Worm (Caenorhabditis elegans) whole organism, L4 larva: Measurements from ENCODE around the gene F22B5.5.

Source experiments
- Y75B8A.6 ChIP-seq: fragments of 200-800 bp; sonication (Bioruptor generic); IDR thresholded peaks from 2 replicates; pipeline ENCODE4 v1.3.6; 2022; ENCODE audit warnings: missing genetic modification reagents, missing genetic modification characterization, missing compliant biosample characterization
- ama-1 ChIP-seq: fragments of 150-350 bp; optimal IDR thresholded peaks from 2 replicates; lab custom pipeline; 2014; ENCODE audit warnings: inconsistent platforms, mixed read lengths
- fkh-10 ChIP-seq: fragments of 150-350 bp; optimal IDR thresholded peaks from 2 replicates; lab custom pipeline; 2014; ENCODE audit warnings: missing biosample characterization, missing genetic modification reagents, missing genetic modification characterization
- lin-13 ChIP-seq: fragments of 150-350 bp; optimal IDR thresholded peaks from 2 replicates; lab custom pipeline; 2014; ENCODE audit warnings: missing biosample characterization, missing genetic modification reagents, missing genetic modification characterization
- lin-39 ChIP-seq: fragments of 150-350 bp; optimal IDR thresholded peaks from 2 replicates; lab custom pipeline; 2014; ENCODE audit warnings: missing biosample characterization, missing genetic modification reagents, missing genetic modification characterization
- lsy-2 ChIP-seq, 2 experiments: fragments of 150-350 bp in 1 of 2; sonication (generic microtip) in 1 of 2; optimal IDR thresholded peaks; 2 replicates each; lab custom pipeline; 2014 to 2017; ENCODE audit warnings: missing biosample characterization in 2 of 2, missing genetic modification characterization in 2 of 2
- nhr-10 ChIP-seq: fragments of 150-350 bp; optimal IDR thresholded peaks from 2 replicates; lab custom pipeline; 2014; ENCODE audit warnings: missing biosample characterization, missing genetic modification characterization
- nhr-237 ChIP-seq: sonication (generic microtip); optimal IDR thresholded peaks from 2 replicates; lab custom pipeline; 2017; ENCODE audit warnings: missing biosample characterization, missing genetic modification characterization
- nhr-42 ChIP-seq: fragments of 200-800 bp; sonication (Bioruptor generic); IDR thresholded peaks from 2 replicates; pipeline ENCODE4 v1.3.6; 2022; ENCODE audit warnings: missing genetic modification characterization, missing compliant biosample characterization
- nhr-76 ChIP-seq: fragments of 150-350 bp; optimal IDR thresholded peaks from 2 replicates; lab custom pipeline; 2014; ENCODE audit warnings: missing biosample characterization, missing genetic modification characterization
- unc-62 ChIP-seq, 3 experiments: fragments of 150-350 bp in 1 of 3; sonication (generic microtip); optimal IDR thresholded peaks in 2 of 3; peaks in 1 of 3; 1 replicate in 1 of 3; 2 replicates in 2 of 3; lab custom pipeline; 2014 to 2017; ENCODE audit warnings: missing biosample characterization in 3 of 3, missing genetic modification characterization in 3 of 3, missing genetic modification reagents in 3 of 3, missing genotype in 1 of 3
- vab-7 ChIP-seq: fragments of 200-800 bp; sonication (Bioruptor generic); IDR thresholded peaks from 2 replicates; pipeline ENCODE4 v1.3.6; 2022; ENCODE audit warnings: missing genetic modification reagents, missing genetic modification characterization, missing compliant biosample characterization

- TF ChIP-seq ama-1 (lab: Kevin White, UChicago) = no peak
- TF ChIP-seq nhr-42 = no peak
- TF ChIP-seq lin-13 (GFP tag; lab: Kevin White, UChicago) = no peak
- TF ChIP-seq vab-7 (GFP tag; lab: Robert Waterston, UW) = no peak
- no peak for TF ChIP-seq Y75B8A.6 (GFP tag; lab: Robert Waterston, UW)
- no peak for TF ChIP-seq nhr-76 (tag; lab: Kevin White, UChicago)
- no peak for TF ChIP-seq nhr-10 (tag; lab: Kevin White, UChicago)
- no peak for TF ChIP-seq fkh-10 (GFP tag; lab: Kevin White, UChicago)
- TF ChIP-seq lin-39 (tag; lab: Kevin White, UChicago) = no peak
- peak in 1 of 2 experiments; percentile 27 for TF ChIP-seq unc-62 (GFP tag; optimal IDR thresholded peaks at IDR 0.05 in 1 of 2; lab: Kevin White, UChicago)
- no peak for TF ChIP-seq unc-62 (tag; optimal IDR thresholded peaks at IDR 0.05; lab: Kevin White, UChicago)
- TF ChIP-seq lsy-2 (tag; optimal IDR thresholded peaks at IDR 0.05; lab: Kevin White, UChicago) = no peak
- no peak for TF ChIP-seq nhr-237
Measured at ce11 chrII:8412061-8412721, 42.2 kb downstream of the F22B5.5 start, which contains the start of gene efl-3.
